Worm (Caenorhabditis elegans) whole organism, L4/young adult: ENCODE measurements around the gene tbx-35.

Source experiments
- W03F9.2 ChIP-seq: fragments of 150-350 bp; optimal IDR thresholded peaks from 2 replicates; lab custom pipeline; 2014; ENCODE audit warnings: missing biosample characterization, missing genetic modification characterization
- him-1 ChIP-seq: sonication (generic microtip); optimal IDR thresholded peaks from 2 replicates; lab custom pipeline; 2016; ENCODE audit warnings: missing genotype, missing genetic modification reagents, missing genetic modification characterization, missing compliant biosample characterization

- no peak for TF ChIP-seq him-1 (tag; lab: Kevin White, UChicago)
- TF ChIP-seq W03F9.2 (tag; lab: Kevin White, UChicago), result no peak
These were observed 50.3 kb downstream of the tbx-35 start, which contains the start of gene ilcr-2 for ce11 chrII:5474946-5475345.
